Fruit fly (Drosophila melanogaster): Measurements from ENCODE around the gene slif.

The slif gene

dm6 chr3L:22847679-22848118 is 33.1 kb upstream of the slif start (continued):
- TF ChIP-seq CG6808 (GFP tag; optimal IDR thresholded peaks at IDR 0.05) (peak; percentile 64), CG11902 (GFP tag; optimal IDR thresholded peaks at IDR 0.05) (no peak), achi (GFP tag; optimal IDR thresholded peaks at IDR 0.05) (peak; percentile 14), Sox15 (GFP tag; optimal IDR thresholded peaks at IDR 0.05) (no peak), CG6276 (GFP tag; optimal IDR thresholded peaks at IDR 0.05) (peak; percentile 32), fkh (GFP tag; optimal IDR thresholded peaks at IDR 0.05) (no peak), CG10631 (GFP tag; optimal IDR thresholded peaks at IDR 0.05) (no peak), Eip93F (GFP tag; optimal IDR thresholded peaks at IDR 0.05) (no peak), CG8119 (GFP tag; IDR thresholded peaks at IDR 0.05) (0 out of 3 replicates have a peak, but pooled peaks have one; percentile 19), CG1621 (tag; optimal IDR thresholded peaks at IDR 0.05) (no peak), CG11294 (GFP tag; IDR thresholded peaks at IDR 0.05) (no peak), Hr39 (GFP tag; optimal IDR thresholded peaks at IDR 0.05) (no peak), cyc (GFP tag; optimal IDR thresholded peaks at IDR 0.05) (no peak), acj6 (GFP tag; optimal IDR thresholded peaks at IDR 0.05) (no peak), CG32006 (GFP tag; optimal IDR thresholded peaks at IDR 0.05) (no peak), CG4318 (GFP tag; optimal IDR thresholded peaks at IDR 0.05) (no peak), CG34406 (GFP tag; optimal IDR thresholded peaks at IDR 0.05) (no peak), CG31627 (GFP tag; optimal IDR thresholded peaks at IDR 0.05) (no peak), Sox14 (GFP tag; optimal IDR thresholded peaks at IDR 0.05) (peak; percentile 9), spab (GFP tag; optimal IDR thresholded peaks at IDR 0.05) (no peak), Sox102F (GFP tag; optimal IDR thresholded peaks at IDR 0.05) (no peak), net (GFP tag; optimal IDR thresholded peaks at IDR 0.05) (peak; percentile 25), CG3919 (GFP tag; optimal IDR thresholded peaks at IDR 0.05) (peak; percentile 1), dac (GFP tag; optimal IDR thresholded peaks at IDR 0.05) (no peak), eg (GFP tag; IDR thresholded peaks at IDR 0.05) (peak; percentile 40; the same call in 2 of the 3 replicates), Smox (GFP tag; optimal IDR thresholded peaks at IDR 0.05) (no peak), CG8319 (GFP tag; optimal IDR thresholded peaks at IDR 0.05) (no peak), OdsH (GFP tag; optimal IDR thresholded peaks at IDR 0.05) (no peak), CG6792 (GFP tag; optimal IDR thresholded peaks at IDR 0.05) (no peak), CG10669 (GFP tag; optimal IDR thresholded peaks at IDR 0.05) (peak; percentile 3), pdm3 (GFP tag; optimal IDR thresholded peaks at IDR 0.05) (no peak), CG6854 (GFP tag; optimal IDR thresholded peaks at IDR 0.05) (peak; percentile 37)

dm6 chr3L:22848940-22849339 is 31.9 kb upstream of the slif start:
- no peak for TF ChIP-seq CG10631 (GFP tag; optimal IDR thresholded peaks at IDR 0.05)
- TF ChIP-seq Ets96B (tag; optimal IDR thresholded peaks at IDR 0.05): no peak
- TF ChIP-seq dsx (GFP tag; optimal IDR thresholded peaks at IDR 0.05; ENCODE audit: poor library complexity, severe bottlenecking): peak; percentile 86

dm6 chr3L:22851172-22852128 is 29.4 kb upstream of the slif start:
- no peak for TF ChIP-seq cyc (GFP tag; optimal IDR thresholded peaks at IDR 0.05)
- TF ChIP-seq fkh (GFP tag; optimal IDR thresholded peaks at IDR 0.05): no peak
- TF ChIP-seq CG6854 (GFP tag; optimal IDR thresholded peaks at IDR 0.05): peak; percentile 90
- TF ChIP-seq CG11762 (GFP tag; optimal IDR thresholded peaks at IDR 0.05; ENCODE audit: insufficient read depth): peak; percentile 1
- TF ChIP-seq net (GFP tag; optimal IDR thresholded peaks at IDR 0.05): peak; percentile 70
- TF ChIP-seq CG11902 (GFP tag; optimal IDR thresholded peaks at IDR 0.05): no peak
- TF ChIP-seq Ets96B (tag; optimal IDR thresholded peaks at IDR 0.05): peak; percentile 79
- peak; percentile 89 for TF ChIP-seq Eip78C (GFP tag)
- TF ChIP-seq CG15336 (GFP tag; IDR thresholded peaks at IDR 0.05): peak; percentile 38; the same call in 1 of the 2 replicates
- peak; percentile 22 for TF ChIP-seq CG8319 (GFP tag; optimal IDR thresholded peaks at IDR 0.05)
- peak; percentile 58 for TF ChIP-seq CG8632 (GFP tag; optimal IDR thresholded peaks at IDR 0.05)
- 0 out of 3 replicates have a peak, but pooled peaks have one; percentile 43 for TF ChIP-seq eg (GFP tag; IDR thresholded peaks at IDR 0.05)
- no peak for TF ChIP-seq Hr4 (GFP tag; optimal IDR thresholded peaks at IDR 0.05)
- TF ChIP-seq acj6 (GFP tag; optimal IDR thresholded peaks at IDR 0.05): peak; percentile 6
- no peak for TF ChIP-seq Smox (GFP tag; optimal IDR thresholded peaks at IDR 0.05)
- peak; percentile 78 for TF ChIP-seq Lpt (GFP tag; optimal IDR thresholded peaks at IDR 0.05)
- peak; percentile 61 for TF ChIP-seq CG34406 (GFP tag; optimal IDR thresholded peaks at IDR 0.05)
- peak; percentile 84 for TF ChIP-seq CG16779 (tag; optimal IDR thresholded peaks at IDR 0.05)
- TF ChIP-seq fd85E (GFP tag; optimal IDR thresholded peaks at IDR 0.05): peak; percentile 41
- peak; percentile 11 for TF ChIP-seq lz (GFP tag; optimal IDR thresholded peaks at IDR 0.05)
- TF ChIP-seq CG4318 (GFP tag; optimal IDR thresholded peaks at IDR 0.05): no peak
- TF ChIP-seq CG3919 (GFP tag; optimal IDR thresholded peaks at IDR 0.05): peak; percentile 64
- TF ChIP-seq CG7368 (GFP tag; optimal IDR thresholded peaks at IDR 0.05): peak; percentile 52
- no peak for TF ChIP-seq Ets21C (GFP tag; optimal IDR thresholded peaks at IDR 0.05)
- peak; percentile 92 for TF ChIP-seq spab (GFP tag; optimal IDR thresholded peaks at IDR 0.05)
